Fruit fly (Drosophila melanogaster): ENCODE results near the gene CG8916.

The CG8916 gene

dm6 chrX:15889780-15890608 is 31.8 kb upstream of the CG8916 start, which contains the start of the genes MSBP and CG15916 (continued):
- TF ChIP-seq twi (tag; optimal IDR thresholded peaks at IDR 0.05) (peak; percentile 14), slp2 (GFP tag; optimal IDR thresholded peaks at IDR 0.05) (no peak), CG11456 (GFP tag; IDR thresholded peaks at IDR 0.05) (no peak), Ravus (GFP tag; IDR thresholded peaks at IDR 0.05) (no peak), NfI (GFP tag; optimal IDR thresholded peaks at IDR 0.05) (no peak), Pdp1 (GFP tag; optimal IDR thresholded peaks at IDR 0.05) (no peak), CG4282 (GFP tag; optimal IDR thresholded peaks at IDR 0.05) (no peak), Tbp (GFP tag; optimal IDR thresholded peaks at IDR 0.05) (no peak), CG15269 (tag; optimal IDR thresholded peaks at IDR 0.05) (peak; percentile 15), CG11723 (GFP tag; optimal IDR thresholded peaks at IDR 0.05) (peak; percentile 61), CG16815 (GFP tag; optimal IDR thresholded peaks at IDR 0.05) (peak; percentile 26), CG1647 (GFP tag; optimal IDR thresholded peaks at IDR 0.05) (no peak), nerfin-2 (GFP tag; IDR thresholded peaks at IDR 0.05; ENCODE audit: partially characterized antibody) (no peak), Bdp1 (GFP tag; optimal IDR thresholded peaks at IDR 0.05) (no peak), Blimp-1 (GFP tag; optimal IDR thresholded peaks at IDR 0.05) (no peak), sna (GFP tag; IDR thresholded peaks at IDR 0.05; ENCODE audit: partially characterized antibody) (no peak), HmgZ (tag; optimal IDR thresholded peaks at IDR 0.05) (no peak), cas (GFP tag; IDR thresholded peaks at IDR 0.05) (no peak), oc (tag; optimal IDR thresholded peaks at IDR 0.05) (no peak), dpn (GFP tag; optimal IDR thresholded peaks at IDR 0.05) (no peak), Dip3 (GFP tag; optimal IDR thresholded peaks at IDR 0.05) (peak; percentile 1), CG14014 (GFP tag; IDR thresholded peaks at IDR 0.05) (no peak), Trl (optimal IDR thresholded peaks at IDR 0.05) (no peak), Trl (GFP tag; optimal IDR thresholded peaks at IDR 0.05) (no peak), CG1832 (GFP tag; optimal IDR thresholded peaks at IDR 0.05) (no peak), CG15514 (GFP tag; optimal IDR thresholded peaks at IDR 0.05) (peak; percentile 34), gcm (GFP tag; optimal IDR thresholded peaks at IDR 0.05) (no peak), CG4707 (GFP tag; optimal IDR thresholded peaks at IDR 0.05) (no peak), da (GFP tag; optimal IDR thresholded peaks at IDR 0.05) (no peak), Xbp1 (GFP tag; optimal IDR thresholded peaks at IDR 0.05) (peak; percentile 19), fd3F (GFP tag; optimal IDR thresholded peaks at IDR 0.05) (no peak), CG6654 (GFP tag; optimal IDR thresholded peaks at IDR 0.05) (no peak), Gug (GFP tag; IDR thresholded peaks at IDR 0.05) (no peak), Stat92E (GFP tag; optimal IDR thresholded peaks at IDR 0.05) (no peak), CG13287 (GFP tag; IDR thresholded peaks at IDR 0.05; ENCODE audit: partially characterized antibody) (peak; percentile 13; the same call in 1 of the 2 replicates), Dp (GFP tag; optimal IDR thresholded peaks at IDR 0.05) (no peak), CG3995 (GFP tag; optimal IDR thresholded peaks at IDR 0.05) (peak; percentile 76), ranshi (GFP tag; IDR thresholded peaks at IDR 0.05) (no peak), Hsf (GFP tag; optimal IDR thresholded peaks at IDR 0.05) (no peak), pb (GFP tag; optimal IDR thresholded peaks at IDR 0.05) (no peak), NFAT (GFP tag; IDR thresholded peaks at IDR 0.05) (no peak), pfk (GFP tag; optimal IDR thresholded peaks at IDR 0.05) (peak; percentile 76), chm (GFP tag; IDR thresholded peaks at IDR 0.05) (no peak), Rx (GFP tag; IDR thresholded peaks at IDR 0.05) (no peak), luna (GFP tag; optimal IDR thresholded peaks at IDR 0.05) (no peak), Dll (GFP tag; IDR thresholded peaks at IDR 0.05; ENCODE audit: partially characterized antibody) (no peak), CG6854 (GFP tag; optimal IDR thresholded peaks at IDR 0.05) (no peak), Awh (GFP tag; IDR thresholded peaks at IDR 0.05) (no peak), CG8388 (GFP tag; optimal IDR thresholded peaks at IDR 0.05) (peak; percentile 3)

Data from whole organism, embryonic.